Worm (Caenorhabditis elegans) whole organism, L1 larva: ENCODE measurements around the gene F40G9.8.

Source experiments
- C04F5.9 ChIP-seq: sonication (generic microtip); optimal IDR thresholded peaks from 2 replicates; lab custom pipeline; 2016; ENCODE audit warnings: missing genetic modification characterization, missing compliant biosample characterization
- C16A3.4 ChIP-seq: fragments of 150-350 bp; optimal IDR thresholded peaks from 2 replicates; lab custom pipeline; 2014; ENCODE audit warnings: missing biosample characterization, missing genetic modification characterization
- Y116A8C.19 ChIP-seq: sonication (generic microtip); optimal IDR thresholded peaks from 2 replicates; lab custom pipeline; 2016; ENCODE audit warnings: missing compliant biosample characterization, missing genetic modification characterization, borderline replicate concordance
- blmp-1 ChIP-seq: fragments of 150-350 bp; optimal IDR thresholded peaks from 2 replicates; lab custom pipeline; 2014; ENCODE audit warnings: missing biosample characterization, missing genetic modification characterization
- ceh-63 ChIP-seq: fragments of 200-800 bp; sonication (Bioruptor generic); optimal IDR thresholded peaks from 2 replicates; lab custom pipeline; 2018; ENCODE audit warnings: mild to moderate bottlenecking, missing genetic modification characterization, missing compliant biosample characterization
- ceh-90 ChIP-seq: sonication (generic microtip); optimal IDR thresholded peaks from 2 replicates; lab custom pipeline; 2016; ENCODE audit warnings: missing genetic modification characterization, missing compliant biosample characterization
- ces-1 ChIP-seq: fragments of 150-350 bp; optimal IDR thresholded peaks from 2 replicates; lab custom pipeline; 2014; ENCODE audit warnings: missing biosample characterization, missing genetic modification reagents, missing genetic modification characterization
- dpl-1 ChIP-seq, 3 experiments: fragments of 150-350 bp in 2 of 3; sonication (generic microtip) in 1 of 3; optimal IDR thresholded peaks; 2 replicates each; lab custom pipeline; 2014 to 2017; ENCODE audit warnings: missing biosample characterization in 3 of 3, missing genetic modification characterization in 3 of 3, missing genetic modification reagents in 3 of 3
- efl-1 ChIP-seq, 4 experiments: fragments of 150-350 bp; optimal IDR thresholded peaks in 3 of 4; peaks in 1 of 4; 1 replicate in 1 of 4; 2 replicates in 3 of 4; lab custom pipeline; 2014; ENCODE audit warnings: missing biosample characterization in 2 of 4, missing genetic modification characterization in 2 of 4, missing genetic modification reagents in 2 of 4
- efl-3 ChIP-seq: fragments of 200-800 bp; sonication (Bioruptor generic); optimal IDR thresholded peaks from 2 replicates; lab custom pipeline; 2018; ENCODE audit warnings: mild to moderate bottlenecking, missing genetic modification characterization, missing compliant biosample characterization
- elt-2 ChIP-seq: sonication (generic microtip); optimal IDR thresholded peaks from 2 replicates; lab custom pipeline; 2016; ENCODE audit warnings: missing genetic modification characterization, mild to moderate bottlenecking, inconsistent platforms, missing compliant biosample characterization, missing genetic modification reagents
- fkh-4 ChIP-seq: sonication (generic microtip); optimal IDR thresholded peaks from 2 replicates; lab custom pipeline; 2016; ENCODE audit warnings: missing compliant biosample characterization, missing genetic modification characterization, borderline replicate concordance
- fos-1 ChIP-seq: fragments of 150-350 bp; optimal IDR thresholded peaks from 2 replicates; lab custom pipeline; 2014; ENCODE audit warnings: missing biosample characterization, missing genetic modification characterization
- hlh-4 ChIP-seq: sonication (generic microtip); optimal IDR thresholded peaks from 2 replicates; lab custom pipeline; 2016; ENCODE audit warnings: mild to moderate bottlenecking, missing genetic modification characterization, missing compliant biosample characterization
- irx-1 ChIP-seq: sonication (generic microtip); optimal IDR thresholded peaks from 2 replicates; lab custom pipeline; 2016; ENCODE audit warnings: missing genetic modification characterization, missing compliant biosample characterization
- lin-35 ChIP-seq, 2 experiments: fragments of 150-350 bp; optimal IDR thresholded peaks; 2 replicates each; lab custom pipeline; 2014; ENCODE audit warnings: missing biosample characterization in 2 of 2, missing genetic modification characterization in 2 of 2, missing genetic modification reagents in 2 of 2
- lsy-2 ChIP-seq, 2 experiments: fragments of 150-350 bp; optimal IDR thresholded peaks; 2 replicates each; lab custom pipeline; 2014; ENCODE audit warnings: missing biosample characterization in 2 of 2, missing genetic modification characterization in 2 of 2
- mep-1 ChIP-seq: fragments of 150-350 bp; optimal IDR thresholded peaks from 2 replicates; lab custom pipeline; 2014; ENCODE audit warnings: missing biosample characterization, missing genetic modification characterization
- nhr-12 ChIP-seq: sonication (generic microtip); optimal IDR thresholded peaks from 2 replicates; lab custom pipeline; 2017; ENCODE audit warnings: missing biosample characterization, missing genetic modification characterization
- nhr-237 ChIP-seq: fragments of 150-350 bp; optimal IDR thresholded peaks from 2 replicates; lab custom pipeline; 2014; ENCODE audit warnings: missing biosample characterization, missing genetic modification characterization
- nhr-28 ChIP-seq: fragments of 150-350 bp; optimal IDR thresholded peaks from 2 replicates; lab custom pipeline; 2014; ENCODE audit warnings: missing biosample characterization, missing genetic modification characterization
- nhr-47 ChIP-seq: sonication (generic microtip); optimal IDR thresholded peaks from 2 replicates; lab custom pipeline; 2016; ENCODE audit warnings: mild to moderate bottlenecking, missing genetic modification characterization, moderate library complexity, missing compliant biosample characterization
- nhr-71 ChIP-seq: sonication (generic microtip); optimal IDR thresholded peaks from 2 replicates; lab custom pipeline; 2016; ENCODE audit warnings: mild to moderate bottlenecking, missing genetic modification characterization, moderate library complexity, missing compliant biosample characterization
- nhr-77 ChIP-seq: fragments of 150-350 bp; optimal IDR thresholded peaks from 2 replicates; lab custom pipeline; 2014; ENCODE audit warnings: missing biosample characterization, missing genetic modification characterization
- nhr-84 ChIP-seq: sonication (generic microtip); optimal IDR thresholded peaks from 2 replicates; lab custom pipeline; 2017; ENCODE audit warnings: missing biosample characterization, missing genetic modification characterization
- nhr-85 ChIP-seq: sonication (generic microtip); peaks from one replicate; lab custom pipeline; 2016; ENCODE audit warnings: missing genetic modification characterization, inconsistent platforms, missing compliant biosample characterization
- skn-1 ChIP-seq: fragments of 150-350 bp; optimal IDR thresholded peaks from 2 replicates; lab custom pipeline; 2014; ENCODE audit warnings: missing biosample characterization, missing genetic modification characterization
- snu-23 ChIP-seq: sonication (generic microtip); optimal IDR thresholded peaks from 2 replicates; lab custom pipeline; 2016; ENCODE audit warnings: missing genetic modification characterization, missing compliant biosample characterization
- swsn-7 ChIP-seq: sonication (generic microtip); optimal IDR thresholded peaks from 2 replicates; lab custom pipeline; 2016; ENCODE audit warnings: missing genetic modification characterization, missing compliant biosample characterization
- tbx-2 ChIP-seq: sonication (generic microtip); optimal IDR thresholded peaks from 2 replicates; lab custom pipeline; 2016; ENCODE audit warnings: missing genetic modification characterization, missing compliant biosample characterization
- unc-130 ChIP-seq: fragments of 150-350 bp; optimal IDR thresholded peaks from 2 replicates; lab custom pipeline; 2017; ENCODE audit warnings: missing biosample characterization, missing genetic modification characterization, inconsistent platforms
- unc-30 ChIP-seq: sonication (generic microtip); optimal IDR thresholded peaks from 2 replicates; lab custom pipeline; 2017; ENCODE audit warnings: missing biosample characterization, missing genetic modification characterization
- unc-62 ChIP-seq: fragments of 150-350 bp; optimal IDR thresholded peaks from 2 replicates; lab custom pipeline; 2014; ENCODE audit warnings: missing biosample characterization, missing genetic modification reagents, missing genetic modification characterization
- unc-86 ChIP-seq: sonication (generic microtip); optimal IDR thresholded peaks from 2 replicates; lab custom pipeline; 2016; ENCODE audit warnings: missing genetic modification characterization, missing compliant biosample characterization
- unc-98 ChIP-seq: fragments of 200-800 bp; sonication (Bioruptor generic); IDR thresholded peaks from 2 replicates; pipeline ENCODE4 v1.3.6; 2022; ENCODE audit warnings: missing genetic modification characterization, missing compliant biosample characterization
- xbp-1 ChIP-seq: sonication (generic microtip); optimal IDR thresholded peaks from 2 replicates; lab custom pipeline; 2016; ENCODE audit warnings: missing genetic modification characterization, missing compliant biosample characterization

Gene F40G9.8

DNA sequence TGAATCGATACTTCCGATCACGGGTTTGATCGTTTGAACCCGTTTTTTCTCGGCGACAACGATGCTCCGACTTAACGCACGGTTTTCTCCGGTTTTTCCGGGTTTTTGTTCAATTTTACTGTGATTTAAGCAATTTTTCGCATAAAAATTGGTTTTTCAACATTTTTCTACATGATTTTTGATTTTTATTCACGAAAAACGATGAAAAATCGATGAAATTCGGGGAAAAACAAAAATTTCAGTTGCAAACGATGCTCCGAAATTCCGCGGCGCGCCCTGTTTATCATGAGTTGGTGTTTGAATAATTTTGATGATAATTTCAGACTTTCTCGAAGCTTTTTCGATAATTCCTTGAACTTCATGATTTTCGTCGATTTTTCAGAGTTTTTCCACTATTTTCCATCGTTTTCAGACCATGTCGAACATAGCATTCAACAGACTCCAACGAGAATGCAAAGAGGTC, 23.8 kb upstream of the F40G9.8 start, which contains the start of gene ubc-20:
TSS of gene ubc-20 (plus strand) at position 413 of the 463 bp plus-strand sequence.
- TF ChIP-seq C16A3.4 (peak; percentile 22), nhr-12 (tag; lab: Kevin White, UChicago) (no peak), fkh-4 (tag; lab: Kevin White, UChicago) (no peak), unc-86 (tag; lab: Kevin White, UChicago) (no peak), swsn-7 (peak; percentile 3), snu-23 (GFP tag; lab: Kevin White, UChicago) (peak; percentile 48), lsy-2 (tag; optimal IDR thresholded peaks at IDR 0.05; lab: Kevin White, UChicago) (peak; percentile 21 to 57), unc-62 (GFP tag; lab: Kevin White, UChicago) (no peak), dpl-1 (GFP tag; optimal IDR thresholded peaks at IDR 0.05; lab: Kevin White, UChicago) (peak in 2 of 3 experiments; percentile 24 to 50), nhr-71 (peak; percentile 38), tbx-2 (tag; lab: Kevin White, UChicago) (peak; percentile 22), xbp-1 (tag; lab: Kevin White, UChicago) (peak; percentile 7), blmp-1 (tag; lab: Kevin White, UChicago) (peak; percentile 12), efl-1 (optimal IDR thresholded peaks at IDR 0.05; lab: Kevin White, UChicago) (peak; percentile 12 to 39), efl-1 (GFP tag; optimal IDR thresholded peaks at IDR 0.05 in 1 of 2; lab: Kevin White, UChicago) (peak; percentile 20 to 34), nhr-85 (tag; lab: Kevin White, UChicago) (peak; percentile 75), lin-35 (GFP tag; optimal IDR thresholded peaks at IDR 0.05; lab: Kevin White, UChicago) (peak; percentile 17 to 61), nhr-47 (tag; lab: Kevin White, UChicago) (peak; percentile 39), skn-1 (tag; lab: Kevin White, UChicago) (peak; percentile 74), irx-1 (tag; lab: Kevin White, UChicago) (peak; percentile 38)

DNA sequence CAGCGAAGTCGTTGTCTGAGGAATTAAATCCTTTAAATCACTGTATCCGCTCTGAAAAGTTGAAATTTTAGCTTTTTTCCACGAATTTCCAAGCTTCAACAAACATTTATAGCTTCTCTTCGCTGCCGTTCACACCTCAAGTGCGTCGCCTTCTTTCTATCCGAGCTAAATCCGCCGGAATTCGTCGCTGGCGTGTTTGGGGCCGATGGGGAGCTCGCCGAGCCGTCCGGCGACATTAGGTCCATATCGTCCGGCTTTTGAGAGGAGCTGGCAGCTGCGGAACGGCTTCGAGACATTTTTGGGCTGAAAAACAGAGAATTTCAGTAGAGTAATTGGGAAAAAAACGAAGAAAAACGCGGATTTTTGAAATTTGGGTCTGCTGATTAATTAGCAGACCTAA, 23.2 kb upstream of the F40G9.8 start, which contains the start of gene mxl-2:
TSS of gene mxl-2 (minus strand) at position 303 of the 400 bp plus-strand sequence.
- TF ChIP-seq efl-1 (optimal IDR thresholded peaks at IDR 0.05; lab: Kevin White, UChicago) (no peak), efl-1 (GFP tag; optimal IDR thresholded peaks at IDR 0.05 in 1 of 2; lab: Kevin White, UChicago) (peak in 1 of 2 experiments; percentile 22), ceh-90 (tag; lab: Kevin White, UChicago) (no peak)

DNA sequence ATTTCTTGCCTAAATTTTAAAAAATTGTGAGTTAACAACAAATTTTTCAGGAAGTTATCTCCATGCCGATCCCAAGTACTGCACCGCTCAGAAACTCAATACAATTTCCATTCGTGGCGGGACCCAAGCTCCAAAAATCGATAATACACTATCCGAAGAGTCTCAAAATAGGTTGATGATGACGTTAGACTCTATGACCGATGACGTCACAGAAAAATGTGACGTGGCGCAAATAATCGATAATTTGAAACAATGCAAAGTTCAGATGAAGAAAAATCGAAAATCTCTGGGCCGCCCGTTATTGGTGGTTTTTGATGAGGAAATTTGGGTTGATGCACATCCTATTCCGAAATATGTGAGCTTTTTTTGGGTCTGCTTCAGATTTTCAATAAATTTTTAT, 19.7 kb upstream of the F40G9.8 start:
- TF ChIP-seq efl-1 (optimal IDR thresholded peaks at IDR 0.05; lab: Kevin White, UChicago) (no peak), efl-1 (GFP tag; optimal IDR thresholded peaks at IDR 0.05 in 1 of 2; lab: Kevin White, UChicago) (peak in 1 of 2 experiments; percentile 64), C04F5.9 (tag; lab: Kevin White, UChicago) (no peak), unc-98 (no peak), irx-1 (tag; lab: Kevin White, UChicago) (no peak)

DNA sequence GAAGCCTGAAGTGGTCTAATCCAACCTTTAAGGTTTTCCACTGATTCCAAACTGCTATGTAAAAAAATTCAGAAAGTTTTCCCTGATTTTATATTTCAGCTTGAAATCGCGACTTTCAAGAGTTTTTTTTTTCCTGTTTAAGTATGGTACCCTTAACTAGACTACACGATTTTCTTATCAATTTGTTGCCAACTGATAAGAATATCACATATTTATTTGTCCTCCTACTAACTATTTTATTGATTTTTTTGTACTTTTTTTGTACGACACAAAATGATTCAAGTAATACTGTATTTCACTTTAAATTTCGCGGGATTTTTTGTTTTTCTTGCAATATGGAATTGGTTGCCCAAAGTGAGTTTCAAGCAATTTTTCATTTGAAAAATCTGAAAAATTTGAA, 18.4 kb upstream of the F40G9.8 start:
- TF ChIP-seq xbp-1 (tag; lab: Kevin White, UChicago) (no peak), elt-2 (tag; lab: Kevin White, UChicago) (peak; percentile 39)

DNA sequence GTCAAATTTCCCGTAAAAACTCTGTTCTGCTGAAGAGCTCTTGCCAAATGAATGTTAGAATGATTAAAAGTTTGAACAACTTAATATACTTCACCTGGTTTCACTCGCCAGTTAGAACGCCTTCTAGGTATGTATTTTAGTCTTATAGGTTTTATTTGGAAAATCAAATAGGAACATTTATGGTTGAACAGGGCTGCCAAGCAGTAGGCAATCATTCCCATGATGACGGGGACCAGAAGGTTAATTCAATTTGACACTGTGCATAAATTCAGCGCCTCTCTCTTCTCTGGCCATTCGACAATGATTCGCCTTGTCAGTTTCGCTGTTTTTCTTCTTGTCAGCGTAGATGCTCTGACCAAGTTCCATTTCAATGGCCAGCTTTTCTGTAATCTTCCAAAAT, 17.4 kb upstream of the F40G9.8 start, which contains the start of gene F40G9.15:
TSS of gene F40G9.15 (plus strand) at position 301 of the 400 bp plus-strand sequence.
- TF ChIP-seq unc-130 (no peak), Y116A8C.19 (tag; lab: Kevin White, UChicago) (no peak), mep-1 (no peak)

DNA sequence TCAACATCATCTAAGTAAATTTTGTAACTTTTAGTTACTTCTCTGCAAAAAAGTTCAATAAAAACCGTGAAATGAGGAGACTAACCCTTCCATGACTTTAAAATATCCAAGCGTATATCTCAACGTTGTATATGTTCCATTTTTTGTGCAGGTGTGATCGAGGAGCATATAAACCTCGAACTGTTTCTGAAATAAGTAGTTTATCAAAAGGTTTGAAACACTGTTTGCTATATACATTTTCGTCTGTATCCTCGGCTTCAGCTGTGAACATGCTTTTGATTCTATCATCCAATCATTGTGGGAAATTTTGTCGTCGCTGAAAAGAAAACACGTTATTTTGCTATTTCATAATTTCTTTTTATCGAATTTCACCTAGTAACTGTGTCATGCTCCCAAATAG, 16.3 kb upstream of the F40G9.8 start, which contains the start of gene F40G9.5:
TSS of gene F40G9.5 (plus strand) at position 301 of the 400 bp plus-strand sequence.
- TF ChIP-seq ces-1 (GFP tag; lab: Kevin White, UChicago) (no peak), efl-3 (no peak), efl-1 (optimal IDR thresholded peaks at IDR 0.05; lab: Kevin White, UChicago) (no peak), efl-1 (GFP tag; optimal IDR thresholded peaks at IDR 0.05 in 1 of 2; lab: Kevin White, UChicago) (no peak), nhr-84 (no peak), nhr-237 (tag; lab: Kevin White, UChicago) (no peak), nhr-77 (no peak), lin-35 (GFP tag; optimal IDR thresholded peaks at IDR 0.05; lab: Kevin White, UChicago) (no peak), xbp-1 (tag; lab: Kevin White, UChicago) (no peak), snu-23 (GFP tag; lab: Kevin White, UChicago) (no peak), unc-30 (tag; lab: Kevin White, UChicago) (no peak), fos-1 (tag; lab: Kevin White, UChicago) (no peak), irx-1 (tag; lab: Kevin White, UChicago) (no peak), ceh-63 (GFP tag; lab: Kevin White, UChicago) (no peak), nhr-28 (tag; lab: Kevin White, UChicago) (no peak), hlh-4 (tag; lab: Kevin White, UChicago) (no peak)
- TF ChIP-seq, all 84 proteins: peak for 0
